Worm (Caenorhabditis elegans): ENCODE data around the gene cap-1.

DNA sequence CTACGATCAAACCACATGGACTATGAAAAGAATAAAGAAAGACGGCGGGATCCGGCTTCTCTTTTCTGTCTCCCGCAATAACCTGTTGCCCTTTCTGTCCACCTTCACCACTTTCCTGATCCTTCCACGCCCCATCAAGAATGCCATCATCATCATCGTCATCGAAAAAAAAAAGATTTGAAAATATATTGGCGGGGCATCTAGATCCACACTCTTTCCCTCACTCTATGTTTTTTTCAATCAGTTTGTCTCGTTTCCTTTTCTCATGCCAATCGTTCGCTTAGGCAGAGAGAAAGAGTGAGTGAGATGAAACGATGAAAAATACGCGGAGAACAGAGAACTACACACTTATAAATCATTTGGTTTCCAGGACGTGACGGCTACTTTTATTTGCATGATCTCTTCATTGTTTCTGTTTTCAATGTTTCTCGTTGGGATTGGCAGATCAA, 3.6 kb upstream of the cap-1 start:
- no peak for TF ChIP-seq unc-62 (GFP tag; optimal IDR thresholded peaks at IDR 0.05)
- TF ChIP-seq hlh-17 (GFP tag; optimal IDR thresholded peaks at IDR 0.05; ENCODE audit: borderline replicate concordance): no peak
- TF ChIP-seq pqm-1 (tag; optimal IDR thresholded peaks at IDR 0.05): no peak
- peak; percentile 29 for TF ChIP-seq mep-1 (tag; optimal IDR thresholded peaks at IDR 0.05)
- TF ChIP-seq nhr-76 (tag; optimal IDR thresholded peaks at IDR 0.05): no peak
- TF ChIP-seq elt-2 (tag; optimal IDR thresholded peaks at IDR 0.05): no peak
- no peak for TF ChIP-seq fos-1 (tag; optimal IDR thresholded peaks at IDR 0.05)
- TF ChIP-seq lsy-2 (tag; optimal IDR thresholded peaks at IDR 0.05): peak in 1 of 2 experiments; percentile 15

All from whole organism, L1 larva.